Worm (Caenorhabditis elegans) whole organism, mixed stage, embryonic: ENCODE data around the gene npr-39.

Experiments used
- M03D4.4 ChIP-seq: sonication (generic microtip); optimal IDR thresholded peaks from 2 replicates; lab custom pipeline; 2017; ENCODE audit warnings: mild to moderate bottlenecking, missing genetic modification characterization, missing compliant biosample characterization
- blmp-1 ChIP-seq: fragments of 150-350 bp; optimal IDR thresholded peaks from 2 replicates; lab custom pipeline; 2014; ENCODE audit warnings: missing biosample characterization, missing genetic modification characterization
- ceh-43 ChIP-seq: fragments of 200-800 bp; sonication (Bioruptor generic); optimal IDR thresholded peaks from 2 replicates; lab custom pipeline; 2018; ENCODE audit warnings: mild to moderate bottlenecking, missing genetic modification characterization, moderate library complexity, missing compliant biosample characterization
- ceh-83 ChIP-seq: fragments of 200-800 bp; sonication (Bioruptor generic); optimal IDR thresholded peaks from 2 replicates; lab custom pipeline; 2018; ENCODE audit warnings: mild to moderate bottlenecking, missing genetic modification characterization, missing compliant biosample characterization
- ces-1 ChIP-seq: fragments of 150-350 bp; optimal IDR thresholded peaks from 2 replicates; lab custom pipeline; 2014; ENCODE audit warnings: missing biosample characterization, missing genetic modification reagents, missing genetic modification characterization
- cnd-1 ChIP-seq: fragments of 200-800 bp; sonication (Bioruptor generic); optimal IDR thresholded peaks from 2 replicates; lab custom pipeline; 2018; ENCODE audit warnings: mild to moderate bottlenecking, missing genetic modification characterization, missing compliant biosample characterization
- drap-1 ChIP-seq: fragments of 200-800 bp; sonication (Bioruptor generic); optimal IDR thresholded peaks from 3 replicates; lab custom pipeline; 2018; ENCODE audit warnings: mild to moderate bottlenecking, missing genetic modification characterization, missing compliant biosample characterization
- elt-1 ChIP-seq: sonication (generic microtip); optimal IDR thresholded peaks from 2 replicates; lab custom pipeline; 2017; ENCODE audit warnings: missing genetic modification characterization, mild to moderate bottlenecking, missing compliant biosample characterization, antibody characterized with exemption, moderate library complexity, borderline replicate concordance; ENCODE audit not compliant: insufficient read depth
- elt-3 ChIP-seq: fragments of 150-350 bp; optimal IDR thresholded peaks from 2 replicates; lab custom pipeline; 2014; ENCODE audit warnings: missing biosample characterization, missing genetic modification characterization
- flh-1 ChIP-seq: fragments of 200-800 bp; sonication (Bioruptor generic); optimal IDR thresholded peaks from 2 replicates; lab custom pipeline; 2018; ENCODE audit warnings: mild to moderate bottlenecking, missing genetic modification characterization, moderate library complexity, missing compliant biosample characterization
- ham-2 ChIP-seq: fragments of 200-800 bp; sonication (Bioruptor generic); optimal IDR thresholded peaks from 2 replicates; lab custom pipeline; 2018; ENCODE audit warnings: mild to moderate bottlenecking, missing genetic modification characterization, missing compliant biosample characterization
- hlh-1 ChIP-seq: fragments of 150-350 bp; optimal IDR thresholded peaks from 2 replicates; lab custom pipeline; 2014; ENCODE audit warnings: missing biosample characterization, missing genetic modification reagents, missing genetic modification characterization
- lin-13 ChIP-seq: fragments of 150-350 bp; optimal IDR thresholded peaks from 2 replicates; lab custom pipeline; 2014; ENCODE audit warnings: missing biosample characterization, missing genetic modification characterization
- lin-32 ChIP-seq: fragments of 200-800 bp; sonication (Bioruptor generic); optimal IDR thresholded peaks from 2 replicates; lab custom pipeline; 2018; ENCODE audit warnings: mild to moderate bottlenecking, missing genetic modification characterization, missing compliant biosample characterization
- mab-5 ChIP-seq: fragments of 150-350 bp; optimal IDR thresholded peaks from 2 replicates; lab custom pipeline; 2014; ENCODE audit warnings: missing biosample characterization, missing genetic modification characterization
- mls-2 ChIP-seq: sonication (generic microtip); optimal IDR thresholded peaks from 2 replicates; lab custom pipeline; 2016; ENCODE audit warnings: mild to moderate bottlenecking, missing genetic modification characterization, moderate library complexity, missing compliant biosample characterization
- nhr-2 ChIP-seq: fragments of 150-350 bp; optimal IDR thresholded peaks from 2 replicates; lab custom pipeline; 2014; ENCODE audit warnings: missing biosample characterization, missing genetic modification characterization
- nhr-237 ChIP-seq: fragments of 150-350 bp; optimal IDR thresholded peaks from 2 replicates; lab custom pipeline; 2014; ENCODE audit warnings: missing biosample characterization, missing genetic modification characterization
- nhr-28 ChIP-seq: fragments of 150-350 bp; optimal IDR thresholded peaks from 2 replicates; lab custom pipeline; 2014; ENCODE audit warnings: missing biosample characterization, missing genetic modification characterization
- nhr-76 ChIP-seq: sonication (generic microtip); optimal IDR thresholded peaks from 2 replicates; lab custom pipeline; 2017; ENCODE audit warnings: missing biosample characterization, missing genetic modification characterization
- pha-4 ChIP-seq: fragments of 150-350 bp; optimal IDR thresholded peaks from 2 replicates; lab custom pipeline; 2018; ENCODE audit warnings: missing biosample characterization, missing genetic modification reagents, missing genetic modification characterization
- sem-2 ChIP-seq: fragments of 200-800 bp; sonication (Bioruptor generic); optimal IDR thresholded peaks from 2 replicates; lab custom pipeline; 2018; ENCODE audit warnings: mild to moderate bottlenecking, missing genetic modification characterization, missing compliant biosample characterization
- snpc-4 ChIP-seq: fragments of 150-350 bp; optimal IDR thresholded peaks from 2 replicates; lab custom pipeline; 2014; ENCODE audit warnings: missing biosample characterization, missing genetic modification characterization
- sptf-1 ChIP-seq: sonication (generic microtip); optimal IDR thresholded peaks from 2 replicates; lab custom pipeline; 2017; ENCODE audit warnings: mild to moderate bottlenecking, missing genetic modification characterization, moderate library complexity, missing compliant biosample characterization
- tbx-8 ChIP-seq: fragments of 200-800 bp; sonication (Bioruptor generic); optimal IDR thresholded peaks from 2 replicates; lab custom pipeline; 2018; ENCODE audit warnings: mild to moderate bottlenecking, missing genetic modification characterization, moderate library complexity, missing compliant biosample characterization
- unc-62 ChIP-seq: fragments of 150-350 bp; optimal IDR thresholded peaks from 2 replicates; lab custom pipeline; 2014; ENCODE audit warnings: missing biosample characterization, missing genetic modification reagents, missing genetic modification characterization
- ztf-11 ChIP-seq: fragments of 150-350 bp; optimal IDR thresholded peaks from 2 replicates; lab custom pipeline; 2014; ENCODE audit warnings: missing biosample characterization, missing genetic modification characterization

Gene npr-39

ce11 chrV:10091152-10091551 is 24.3 kb downstream of the npr-39 start, which contains the start of gene R04B5.11:
Gene R04B5.11, minus strand, starts transcription at chrV:10091252.
- no peak for TF ChIP-seq nhr-28 (tag; lab: Kevin White, UChicago)
- no peak for TF ChIP-seq ceh-43 (GFP tag; lab: Kevin White, UChicago)
- no peak for TF ChIP-seq elt-3 (tag; lab: Kevin White, UChicago)
- no peak for TF ChIP-seq lin-32 (GFP tag; lab: Kevin White, UChicago)
- TF ChIP-seq sem-2: no peak

ce11 chrV:10094374-10094773 is 27.5 kb downstream of the npr-39 start, which contains the start of gene srd-49:
Gene srd-49, plus strand, starts transcription at chrV:10094674.
- TF ChIP-seq pha-4 (tag; lab: Kevin White, UChicago) (no peak), ztf-11 (no peak), nhr-237 (tag; lab: Kevin White, UChicago) (no peak)

- no peak for TF ChIP-seq snpc-4
Observed at ce11 chrV:10096932-10097331, 30.1 kb downstream of the npr-39 start.

- TF ChIP-seq ces-1 (GFP tag; lab: Kevin White, UChicago) (no peak), cnd-1 (tag; lab: Kevin White, UChicago) (no peak), elt-1 (tag; lab: Kevin White, UChicago) (no peak), ceh-43 (GFP tag; lab: Kevin White, UChicago) (no peak), nhr-237 (tag; lab: Kevin White, UChicago) (no peak), hlh-1 (no peak), sem-2 (no peak), sptf-1 (no peak), elt-3 (tag; lab: Kevin White, UChicago) (no peak), flh-1 (GFP tag; lab: Kevin White, UChicago) (no peak), lin-13 (no peak), nhr-76 (no peak), nhr-2 (tag; lab: Kevin White, UChicago) (no peak), mab-5 (tag; lab: Kevin White, UChicago) (no peak)
Observed at ce11 chrV:10098429-10098828, 31.6 kb downstream of the npr-39 start, which contains the start of gene ugt-47. Gene ugt-47, minus strand, starts transcription at chrV:10098597.

ce11 chrV:10101916-10102315 is 35.0 kb downstream of the npr-39 start, which contains the start of gene C08B6.14:
Gene C08B6.14, minus strand, starts transcription at chrV:10102016.
- TF ChIP-seq pha-4 (tag; lab: Kevin White, UChicago) (no peak), mls-2 (tag; lab: Kevin White, UChicago) (no peak), drap-1 (GFP tag; lab: Kevin White, UChicago) (no peak), M03D4.4 (no peak), ham-2 (GFP tag; lab: Kevin White, UChicago) (no peak), tbx-8 (GFP tag; lab: Kevin White, UChicago) (no peak), nhr-237 (tag; lab: Kevin White, UChicago) (no peak)

- TF ChIP-seq nhr-2 (tag; lab: Kevin White, UChicago): no peak
- no peak for TF ChIP-seq unc-62 (GFP tag; lab: Kevin White, UChicago)
- no peak for TF ChIP-seq flh-1 (GFP tag; lab: Kevin White, UChicago)
- TF ChIP-seq blmp-1 (tag; lab: Kevin White, UChicago): no peak
- TF ChIP-seq ceh-83 (GFP tag; lab: Kevin White, UChicago): no peak
- no peak for TF ChIP-seq nhr-237 (tag; lab: Kevin White, UChicago)
Observed at ce11 chrV:10103811-10104210, 36.9 kb downstream of the npr-39 start.

ce11 chrV:10104785-10105310 is 38.0 kb downstream of the npr-39 start, which contains the start of gene ugt-17:
Gene ugt-17, minus strand, starts transcription at chrV:10104964.
- TF ChIP-seq snpc-4: no peak
- no peak for TF ChIP-seq mab-5 (tag; lab: Kevin White, UChicago)
- no peak for TF ChIP-seq elt-1 (tag; lab: Kevin White, UChicago)
- TF ChIP-seq sem-2: no peak
- no peak for TF ChIP-seq cnd-1 (tag; lab: Kevin White, UChicago)
- TF ChIP-seq tbx-8 (GFP tag; lab: Kevin White, UChicago): no peak
